Worm (Caenorhabditis elegans) whole organism, mixed stage, embryonic: ENCODE results near the gene Y75B12B.3.

Experiments used
- ceh-43 ChIP-seq: fragments of 200-800 bp; sonication (Bioruptor generic); optimal IDR thresholded peaks from 2 replicates; lab custom pipeline; 2018; ENCODE audit warnings: mild to moderate bottlenecking, missing genetic modification characterization, moderate library complexity, missing compliant biosample characterization
- drap-1 ChIP-seq: fragments of 200-800 bp; sonication (Bioruptor generic); optimal IDR thresholded peaks from 3 replicates; lab custom pipeline; 2018; ENCODE audit warnings: mild to moderate bottlenecking, missing genetic modification characterization, missing compliant biosample characterization
- flh-1 ChIP-seq: fragments of 200-800 bp; sonication (Bioruptor generic); optimal IDR thresholded peaks from 2 replicates; lab custom pipeline; 2018; ENCODE audit warnings: mild to moderate bottlenecking, missing genetic modification characterization, moderate library complexity, missing compliant biosample characterization
- hlh-1 ChIP-seq: fragments of 150-350 bp; optimal IDR thresholded peaks from 2 replicates; lab custom pipeline; 2014; ENCODE audit warnings: missing biosample characterization, missing genetic modification reagents, missing genetic modification characterization
- lsy-2 ChIP-seq: fragments of 150-350 bp; optimal IDR thresholded peaks from 2 replicates; lab custom pipeline; 2014; ENCODE audit warnings: missing biosample characterization, missing genetic modification characterization
- mep-1 ChIP-seq: fragments of 150-350 bp; optimal IDR thresholded peaks from 2 replicates; lab custom pipeline; 2017; ENCODE audit warnings: missing biosample characterization, missing genetic modification reagents, missing genetic modification characterization, inconsistent platforms
- nhr-237 ChIP-seq: fragments of 150-350 bp; optimal IDR thresholded peaks from 2 replicates; lab custom pipeline; 2014; ENCODE audit warnings: missing biosample characterization, missing genetic modification characterization
- sptf-1 ChIP-seq: sonication (generic microtip); optimal IDR thresholded peaks from 2 replicates; lab custom pipeline; 2017; ENCODE audit warnings: mild to moderate bottlenecking, missing genetic modification characterization, moderate library complexity, missing compliant biosample characterization
- tbx-8 ChIP-seq: fragments of 200-800 bp; sonication (Bioruptor generic); optimal IDR thresholded peaks from 2 replicates; lab custom pipeline; 2018; ENCODE audit warnings: mild to moderate bottlenecking, missing genetic modification characterization, moderate library complexity, missing compliant biosample characterization
- unc-62 ChIP-seq: fragments of 150-350 bp; optimal IDR thresholded peaks from 2 replicates; lab custom pipeline; 2014; ENCODE audit warnings: missing biosample characterization, missing genetic modification reagents, missing genetic modification characterization

ce11 chrV:15184097-15185040, 1.7 kb downstream of the Y75B12B.3 start, which contains the start of gene Y75B12B.1:
- TF ChIP-seq flh-1 (GFP tag; lab: Kevin White, UChicago) (no peak), unc-62 (no peak), mep-1 (tag; lab: Kevin White, UChicago) (no peak), lsy-2 (no peak), tbx-8 (GFP tag; lab: Kevin White, UChicago) (no peak), ceh-43 (GFP tag; lab: Kevin White, UChicago) (no peak), sptf-1 (tag; lab: Kevin White, UChicago) (no peak), nhr-237 (tag; lab: Kevin White, UChicago) (no peak), hlh-1 (no peak), drap-1 (GFP tag; lab: Kevin White, UChicago) (no peak)
